Worm (Caenorhabditis elegans): ENCODE measurements around the gene F55H2.5.

Gene F55H2.5

DNA sequence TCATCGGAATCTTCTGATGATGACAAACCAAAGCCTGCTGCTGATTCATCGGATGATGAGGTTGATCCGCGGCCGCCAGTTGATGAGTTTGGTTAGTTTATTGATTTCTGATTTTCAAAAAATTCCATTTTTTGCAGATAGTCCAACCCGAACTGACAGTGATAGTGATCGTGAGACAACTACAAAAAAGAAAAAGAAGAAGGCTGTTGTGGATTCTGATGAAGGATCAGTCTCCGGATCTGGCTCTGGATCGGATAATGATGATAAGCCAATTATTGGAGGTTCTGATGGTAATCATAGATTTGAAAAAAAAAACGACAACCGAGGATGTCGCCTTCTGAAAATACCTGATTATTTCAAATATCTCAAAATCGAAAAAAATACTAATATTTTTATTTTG is 15.2 kb upstream of the F55H2.5 start:
- TF ChIP-seq unc-39 (tag; optimal IDR thresholded peaks at IDR 0.05) (no peak), daf-12 (tag; optimal IDR thresholded peaks at IDR 0.05) (no peak), fos-1 (tag; optimal IDR thresholded peaks at IDR 0.05) (no peak), eor-1 (tag; optimal IDR thresholded peaks at IDR 0.05) (no peak), pqm-1 (tag; optimal IDR thresholded peaks at IDR 0.05) (no peak), lsy-12 (tag; optimal IDR thresholded peaks at IDR 0.05) (no peak), elt-2 (tag; optimal IDR thresholded peaks at IDR 0.05) (no peak), nhr-28 (tag; optimal IDR thresholded peaks at IDR 0.05) (no peak), nhr-237 (tag; optimal IDR thresholded peaks at IDR 0.05) (no peak), nhr-12 (tag; optimal IDR thresholded peaks at IDR 0.05) (no peak), aly-2 (tag; optimal IDR thresholded peaks at IDR 0.05) (no peak), lin-39 (tag; optimal IDR thresholded peaks at IDR 0.05) (no peak)

- TF ChIP-seq lsy-12 (tag; optimal IDR thresholded peaks at IDR 0.05) = no peak
- TF ChIP-seq ztf-4 (tag; optimal IDR thresholded peaks at IDR 0.05) = no peak
- TF ChIP-seq snpc-4 (tag; optimal IDR thresholded peaks at IDR 0.05) = no peak
These were observed 13.9 kb upstream of the F55H2.5 start for ce11 chrIII:9497412-9497811.

- TF ChIP-seq elt-3 (tag; optimal IDR thresholded peaks at IDR 0.05) = no peak
- TF ChIP-seq ztf-4 (tag; optimal IDR thresholded peaks at IDR 0.05) = no peak
- no peak for TF ChIP-seq elt-1 (tag; optimal IDR thresholded peaks at IDR 0.05)
- TF ChIP-seq lsy-12 (tag; optimal IDR thresholded peaks at IDR 0.05) = peak; percentile 17
- TF ChIP-seq nhr-67 (tag; optimal IDR thresholded peaks at IDR 0.05) = no peak
- no peak for TF ChIP-seq nfya-1 (tag; optimal IDR thresholded peaks at IDR 0.05; ENCODE audit: insufficient read depth)
- peak; percentile 44 for TF ChIP-seq nhr-23 (tag; optimal IDR thresholded peaks at IDR 0.05)
- TF ChIP-seq ceh-9 (tag; optimal IDR thresholded peaks at IDR 0.05) = no peak
These were observed 11.0 kb upstream of the F55H2.5 start, which contains the start of gene sod-4 for ce11 chrIII:9500267-9500666. sod-4 (minus strand) TSS chrIII:9500375.

DNA sequence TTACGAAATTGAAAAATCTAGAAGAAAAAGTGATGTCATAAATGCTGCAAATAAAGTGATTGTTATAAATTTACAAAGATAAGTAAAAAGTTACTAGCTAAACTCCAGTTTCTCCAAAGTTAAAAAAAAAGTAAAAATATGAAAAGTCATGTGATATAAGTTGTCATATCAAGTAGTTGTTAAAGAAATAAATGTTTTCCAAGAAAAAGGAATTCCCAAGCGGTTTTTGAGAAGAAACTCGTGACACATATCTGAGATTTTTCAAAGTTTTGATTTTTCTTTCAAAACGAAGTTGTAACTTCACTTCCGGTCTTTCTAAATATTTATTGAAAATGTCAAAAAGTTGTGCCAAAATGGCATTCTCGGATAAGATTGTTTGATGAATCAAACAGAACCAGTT is 10.2 kb upstream of the F55H2.5 start:
- no peak for TF ChIP-seq ceh-82 (tag; optimal IDR thresholded peaks at IDR 0.05)
- TF ChIP-seq egl-27 (tag; optimal IDR thresholded peaks at IDR 0.05) = no peak
- TF ChIP-seq ZK546.5 (tag; optimal IDR thresholded peaks at IDR 0.05) = no peak
- no peak for TF ChIP-seq ztf-4 (tag; optimal IDR thresholded peaks at IDR 0.05)
- no peak for TF ChIP-seq lin-15B (tag; optimal IDR thresholded peaks at IDR 0.05)
- no peak for TF ChIP-seq elt-2 (tag; optimal IDR thresholded peaks at IDR 0.05)

- no peak for TF ChIP-seq zag-1 (tag; optimal IDR thresholded peaks at IDR 0.05)
- no peak for TF ChIP-seq sea-2 (GFP tag; optimal IDR thresholded peaks at IDR 0.05)
- peak; percentile 27 for TF ChIP-seq nhr-43 (tag; optimal IDR thresholded peaks at IDR 0.05; ENCODE audit: poor library complexity, severe bottlenecking)
- no peak for TF ChIP-seq jun-1 (tag; optimal IDR thresholded peaks at IDR 0.05)
- TF ChIP-seq eor-1 (tag; optimal IDR thresholded peaks at IDR 0.05) = no peak
- no peak for TF ChIP-seq mml-1 (tag; optimal IDR thresholded peaks at IDR 0.05)
- no peak for TF ChIP-seq nfya-1 (tag; optimal IDR thresholded peaks at IDR 0.05; ENCODE audit: insufficient read depth)
- no peak for TF ChIP-seq ztf-11 (tag; optimal IDR thresholded peaks at IDR 0.05)
- no peak for TF ChIP-seq pha-4 (tag; optimal IDR thresholded peaks at IDR 0.05)
- TF ChIP-seq aly-2 (tag; optimal IDR thresholded peaks at IDR 0.05) = no peak
- no peak for TF ChIP-seq daf-12 (tag; optimal IDR thresholded peaks at IDR 0.05)
- no peak for TF ChIP-seq ceh-9 (tag; optimal IDR thresholded peaks at IDR 0.05)
- no peak for TF ChIP-seq lin-15B (tag; optimal IDR thresholded peaks at IDR 0.05)
- no peak for TF ChIP-seq nhr-28 (tag; optimal IDR thresholded peaks at IDR 0.05)
- peak; percentile 23 for TF ChIP-seq nhr-25 (tag; optimal IDR thresholded peaks at IDR 0.05)
- no peak for TF ChIP-seq pqm-1 (tag; optimal IDR thresholded peaks at IDR 0.05)
- TF ChIP-seq ztf-4 (tag; optimal IDR thresholded peaks at IDR 0.05) = no peak
- no peak for TF ChIP-seq nhr-12 (tag; optimal IDR thresholded peaks at IDR 0.05)
- no peak for TF ChIP-seq fkh-2 (tag; optimal IDR thresholded peaks at IDR 0.05)
- no peak for TF ChIP-seq mdl-1 (tag; optimal IDR thresholded peaks at IDR 0.05)
- TF ChIP-seq unc-62 (GFP tag; optimal IDR thresholded peaks at IDR 0.05) = no peak
- TF ChIP-seq lsy-12 (tag; optimal IDR thresholded peaks at IDR 0.05) = no peak
- TF ChIP-seq ceh-16 (tag; optimal IDR thresholded peaks at IDR 0.05) = no peak
- no peak for TF ChIP-seq hmg-11 (tag; optimal IDR thresholded peaks at IDR 0.05)
- TF ChIP-seq elt-1 (tag; optimal IDR thresholded peaks at IDR 0.05) = no peak
- TF ChIP-seq elt-3 (tag; optimal IDR thresholded peaks at IDR 0.05) = peak in 2 of 3 experiments; percentile 70 to 78
- no peak for TF ChIP-seq unc-39 (tag; optimal IDR thresholded peaks at IDR 0.05)
- no peak for TF ChIP-seq egl-27 (tag; optimal IDR thresholded peaks at IDR 0.05)
- TF ChIP-seq nhr-237 (tag; optimal IDR thresholded peaks at IDR 0.05) = no peak
- no peak for TF ChIP-seq ceh-82 (tag; optimal IDR thresholded peaks at IDR 0.05)
- TF ChIP-seq fos-1 (tag; optimal IDR thresholded peaks at IDR 0.05) = no peak
- TF ChIP-seq nhr-23 (tag; optimal IDR thresholded peaks at IDR 0.05) = peak; percentile 81
- TF ChIP-seq nhr-77 (tag; optimal IDR thresholded peaks at IDR 0.05) = no peak
- no peak for TF ChIP-seq nhr-76 (tag; optimal IDR thresholded peaks at IDR 0.05)
These were observed 9.0 kb upstream of the F55H2.5 start for ce11 chrIII:9502155-9502714.
